Fruit fly (Drosophila melanogaster) whole organism, embryonic: ENCODE results near the gene CG15019.

Source experiments
- B-H2 ChIP-seq: fragments of 200-800 bp; sonication (Bioruptor generic); optimal IDR thresholded peaks from 2 replicates; lab custom pipeline; 2018; ENCODE audit warnings: missing biosample characterization, mild to moderate bottlenecking, missing genetic modification characterization
- Blimp-1 ChIP-seq: fragments of 200-800 bp; sonication (Bioruptor generic); optimal IDR thresholded peaks from 3 replicates; lab custom pipeline; 2018; ENCODE audit warnings: missing biosample characterization, missing genetic modification characterization, mild to moderate bottlenecking, moderate library complexity, missing genetic modification reagents
- CG10959 ChIP-seq: fragments of 200-800 bp; sonication (Bioruptor generic); IDR thresholded peaks from 2 replicates; pipeline ENCODE4 v1.3.6; 2022; ENCODE audit warnings: missing biosample characterization, missing genetic modification characterization
- CG10979 ChIP-seq: fragments of 200-800 bp; sonication (Bioruptor generic); optimal IDR thresholded peaks from 2 replicates; lab custom pipeline; 2018; ENCODE audit warnings: missing biosample characterization, mild to moderate bottlenecking, missing genetic modification characterization, moderate library complexity
- CG11504 ChIP-seq: fragments of 200-800 bp; sonication (Bioruptor generic); optimal IDR thresholded peaks from 3 replicates; lab custom pipeline; 2019; ENCODE audit warnings: missing biosample characterization, mild to moderate bottlenecking, missing genetic modification characterization, moderate library complexity
- CG12071 ChIP-seq: fragments of 200-800 bp; sonication (Bioruptor generic); optimal IDR thresholded peaks from 3 replicates; lab custom pipeline; 2018; ENCODE audit warnings: missing biosample characterization, mild to moderate bottlenecking, missing genetic modification characterization
- CG17359 ChIP-seq: fragments of 200-800 bp; sonication (Bioruptor generic); optimal IDR thresholded peaks from 3 replicates; lab custom pipeline; 2018; ENCODE audit warnings: missing biosample characterization, mild to moderate bottlenecking, missing genetic modification characterization, moderate library complexity
- CG17361 ChIP-seq: fragments of 200-800 bp; sonication (Bioruptor generic); IDR thresholded peaks from 3 replicates; pipeline ENCODE4 v1.3.6; 2022; ENCODE audit warnings: missing biosample characterization, missing genetic modification characterization
- CG18262 ChIP-seq: fragments of 200-800 bp; optimal IDR thresholded peaks from 3 replicates; lab custom pipeline; 2019; ENCODE audit warnings: missing biosample characterization, mild to moderate bottlenecking, missing genetic modification characterization, moderate library complexity
- CG18476 ChIP-seq: fragments of 200-800 bp; sonication (Bioruptor generic); optimal IDR thresholded peaks from 2 replicates; lab custom pipeline; 2016; ENCODE audit warnings: missing biosample characterization, mild to moderate bottlenecking, missing genetic modification characterization
- CG18764 ChIP-seq: fragments of 200-800 bp; sonication (Bioruptor generic); optimal IDR thresholded peaks from 3 replicates; lab custom pipeline; 2016; ENCODE audit warnings: missing biosample characterization, missing genetic modification characterization
- CG2712 ChIP-seq: fragments of 200-800 bp; optimal IDR thresholded peaks from 3 replicates; lab custom pipeline; 2019; ENCODE audit warnings: missing biosample characterization, mild to moderate bottlenecking, missing genetic modification characterization, moderate library complexity
- CG31441 ChIP-seq: fragments of 200-800 bp; sonication (Bioruptor generic); IDR thresholded peaks from 2 replicates; pipeline ENCODE4 v1.3.6; 2022; ENCODE audit warnings: missing biosample characterization, missing genetic modification characterization
- CG32767 ChIP-seq: fragments of 200-800 bp; sonication (Bioruptor generic); IDR thresholded peaks from 2 replicates; pipeline ENCODE4 v1.3.6; 2022; ENCODE audit warnings: missing biosample characterization, missing genetic modification characterization
- CG4730 ChIP-seq: fragments of 200-800 bp; sonication (Bioruptor generic); IDR thresholded peaks from 2 replicates; pipeline ENCODE4 v1.3.6; 2022; ENCODE audit warnings: missing biosample characterization, missing genetic modification characterization
- CG6689 ChIP-seq: fragments of 200-800 bp; sonication (Bioruptor generic); IDR thresholded peaks from 2 replicates; pipeline ENCODE4 v1.3.6; 2022; ENCODE audit warnings: missing biosample characterization, missing genetic modification characterization
- CG6813 ChIP-seq: fragments of 200-800 bp; sonication (Bioruptor generic); optimal IDR thresholded peaks from 2 replicates; lab custom pipeline; 2017; ENCODE audit warnings: missing biosample characterization, missing genetic modification characterization, mild to moderate bottlenecking, moderate library complexity, missing genetic modification reagents
- CG7372 ChIP-seq: fragments of 200-800 bp; sonication (Bioruptor generic); IDR thresholded peaks from 2 replicates; pipeline ENCODE4 v1.3.6; 2022; ENCODE audit warnings: missing biosample characterization, missing genetic modification characterization
- CG7839 ChIP-seq: fragments of 200-800 bp; sonication (Bioruptor generic); optimal IDR thresholded peaks from 3 replicates; lab custom pipeline; 2018; ENCODE audit warnings: missing biosample characterization, mild to moderate bottlenecking, missing genetic modification characterization, moderate library complexity
- CG9932 ChIP-seq: fragments of 200-800 bp; sonication (Bioruptor generic); IDR thresholded peaks from 2 replicates; pipeline ENCODE4 v1.3.6; 2022; ENCODE audit warnings: missing biosample characterization, missing genetic modification characterization
- Drgx ChIP-seq: fragments of 200-800 bp; sonication (Bioruptor generic); IDR thresholded peaks from 2 replicates; pipeline ENCODE4 v1.3.6; 2022; ENCODE audit warnings: missing biosample characterization, missing genetic modification characterization
- Ets65A ChIP-seq: fragments of 200-800 bp; sonication (Bioruptor generic); peaks from one replicate; lab custom pipeline; 2016; ENCODE audit warnings: missing biosample characterization, missing genetic modification characterization
- Hr51 ChIP-seq, 2 experiments: fragments of 200-800 bp; sonication (Bioruptor generic); optimal IDR thresholded peaks; 2 replicates in 1 of 2; 3 replicates in 1 of 2; lab custom pipeline; 2016 to 2018; ENCODE audit warnings: missing biosample characterization in 2 of 2, missing genetic modification characterization in 2 of 2, mild to moderate bottlenecking in 1 of 2, moderate library complexity in 1 of 2
- Med ChIP-seq: fragments of 200-800 bp; sonication (Bioruptor generic); peaks from one replicate; lab custom pipeline; 2016; ENCODE audit warnings: missing biosample characterization, missing genetic modification characterization, mild to moderate bottlenecking, inconsistent platforms, moderate library complexity
- Sox102F ChIP-seq: fragments of 200-800 bp; sonication (Bioruptor generic); optimal IDR thresholded peaks from 2 replicates; lab custom pipeline; 2018; ENCODE audit warnings: missing biosample characterization, mild to moderate bottlenecking, missing genetic modification characterization, moderate library complexity
- Ssrp ChIP-seq: fragments of 200-800 bp; sonication (Bioruptor generic); optimal IDR thresholded peaks from 2 replicates; lab custom pipeline; 2018; ENCODE audit warnings: missing biosample characterization, mild to moderate bottlenecking, missing genetic modification characterization, moderate library complexity
- Usf ChIP-seq: fragments of 200-800 bp; sonication (Bioruptor generic); optimal IDR thresholded peaks from 2 replicates; lab custom pipeline; 2017; ENCODE audit warnings: missing genotype, missing biosample characterization, missing genetic modification characterization
- Vsx1 ChIP-seq: fragments of 200-800 bp; sonication (Bioruptor generic); optimal IDR thresholded peaks from 2 replicates; lab custom pipeline; 2017; ENCODE audit warnings: missing biosample characterization, mild to moderate bottlenecking, missing genetic modification characterization, missing genetic modification reagents
- Xrp1 ChIP-seq: fragments of 200-800 bp; sonication (Bioruptor generic); IDR thresholded peaks from 2 replicates; pipeline ENCODE4 v1.3.6; 2022; ENCODE audit warnings: missing biosample characterization, missing genetic modification characterization
- YL-1 ChIP-seq: fragments of 200-800 bp; sonication (Bioruptor generic); optimal IDR thresholded peaks from 3 replicates; lab custom pipeline; 2017; ENCODE audit warnings: missing biosample characterization, mild to moderate bottlenecking, missing genetic modification characterization
- ase ChIP-seq: fragments of 200-800 bp; sonication (Bioruptor generic); IDR thresholded peaks from 3 replicates; pipeline ENCODE4 v1.3.6; 2022; ENCODE audit warnings: missing biosample characterization, missing genetic modification characterization
- ato ChIP-seq: fragments of 200-800 bp; sonication (Bioruptor generic); IDR thresholded peaks from 2 replicates; pipeline ENCODE4 v1.3.6; 2022; ENCODE audit warnings: missing biosample characterization, missing genetic modification characterization; ENCODE audit not compliant: partially characterized antibody
- bsh ChIP-seq, 2 experiments: fragments of 200-800 bp; sonication (Bioruptor generic); optimal IDR thresholded peaks; 2 replicates each; lab custom pipeline; 2017 to 2018; ENCODE audit warnings: mild to moderate bottlenecking in 2 of 2, missing biosample characterization in 2 of 2, missing genetic modification characterization in 2 of 2, moderate library complexity in 1 of 2
- cad ChIP-seq: fragments of >200 bp; optimal IDR thresholded peaks from 2 replicates; lab custom pipeline; 2017; ENCODE audit warnings: missing biosample characterization, missing genetic modification characterization
- dmrt99B ChIP-seq: fragments of 200-800 bp; sonication (Bioruptor generic); optimal IDR thresholded peaks from 2 replicates; lab custom pipeline; 2018; ENCODE audit warnings: missing biosample characterization, mild to moderate bottlenecking, missing genetic modification characterization, moderate library complexity
- esg ChIP-seq: fragments of 200-800 bp; sonication (Bioruptor generic); conservative IDR thresholded peaks from 2 replicates; pipeline ENCODE4 v1.3.6; 2022; ENCODE audit warnings: missing biosample characterization, missing genetic modification characterization
- ewg ChIP-seq: fragments of 200-800 bp; sonication (Bioruptor generic); optimal IDR thresholded peaks from 3 replicates; lab custom pipeline; 2017; ENCODE audit warnings: mild to moderate bottlenecking, missing biosample characterization, missing genetic modification reagents, missing genetic modification characterization
- eyg ChIP-seq: fragments of 200-800 bp; sonication (Bioruptor generic); optimal IDR thresholded peaks from 3 replicates; lab custom pipeline; 2016; ENCODE audit warnings: missing biosample characterization, missing genetic modification characterization
- gem ChIP-seq: fragments of 200-800 bp; sonication (Bioruptor generic); optimal IDR thresholded peaks from 2 replicates; lab custom pipeline; 2019; ENCODE audit warnings: missing biosample characterization, mild to moderate bottlenecking, missing genetic modification characterization, moderate library complexity
- kay ChIP-seq: fragments of 200-800 bp; sonication (Bioruptor generic); optimal IDR thresholded peaks from 2 replicates; lab custom pipeline; 2016; ENCODE audit warnings: missing biosample characterization, missing genetic modification characterization
- mld ChIP-seq: fragments of 200-800 bp; sonication (Bioruptor generic); IDR thresholded peaks from 3 replicates; pipeline ENCODE4 v1.3.6; 2022; ENCODE audit warnings: missing biosample characterization, missing genetic modification characterization; ENCODE audit not compliant: partially characterized antibody
- nmo ChIP-seq: fragments of 200-800 bp; sonication (Bioruptor generic); optimal IDR thresholded peaks from 2 replicates; lab custom pipeline; 2018; ENCODE audit warnings: missing biosample characterization, mild to moderate bottlenecking, missing genetic modification characterization, moderate library complexity
- p53 ChIP-seq: fragments of 200-800 bp; sonication (Bioruptor generic); optimal IDR thresholded peaks from 2 replicates; lab custom pipeline; 2016; ENCODE audit warnings: missing biosample characterization, missing genetic modification characterization
- sens ChIP-seq: fragments of 200-800 bp; sonication (Bioruptor generic); peaks from one replicate; lab custom pipeline; 2016; ENCODE audit warnings: missing biosample characterization, missing genetic modification characterization
- sisA ChIP-seq: fragments of 200-800 bp; sonication (Bioruptor generic); IDR thresholded peaks from 2 replicates; pipeline ENCODE4 v1.3.6; 2022; ENCODE audit warnings: missing biosample characterization, missing genetic modification characterization
- so ChIP-seq: fragments of 200-800 bp; sonication (Bioruptor generic); IDR thresholded peaks from 3 replicates; pipeline ENCODE4 v1.3.6; 2022; ENCODE audit warnings: missing biosample characterization, missing genetic modification characterization
- sqz ChIP-seq: fragments of 200-800 bp; sonication (Bioruptor generic); optimal IDR thresholded peaks from 3 replicates; lab custom pipeline; 2018; ENCODE audit warnings: missing biosample characterization, mild to moderate bottlenecking, missing genetic modification characterization

The CG15019 gene

DNA sequence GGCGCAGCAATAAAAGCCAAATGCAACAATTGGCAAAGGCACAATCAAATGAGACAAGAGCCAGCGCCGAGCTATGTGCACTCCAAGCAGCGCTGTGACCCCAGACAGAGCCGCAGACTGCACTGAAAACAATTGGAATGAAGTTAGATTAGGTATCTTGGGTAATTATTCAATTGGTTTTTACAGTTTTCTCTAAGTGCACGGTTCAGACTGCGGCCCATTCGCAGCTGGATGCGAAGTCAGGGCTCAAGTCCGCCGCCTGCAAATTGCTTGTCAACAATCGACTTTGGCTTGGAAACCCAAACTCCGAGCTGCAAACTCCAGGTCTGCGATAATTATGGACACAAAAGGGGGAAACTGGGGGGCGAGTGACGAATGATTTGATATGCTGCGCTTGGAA lies 12.2 kb downstream of the CG15019 start:
- TF ChIP-seq p53: no peak
- peak; percentile 18; the same call in 1 of the 2 replicates for TF ChIP-seq CG4730
- TF ChIP-seq esg (GFP tag; lab: Robert Waterston, UW): no peak
- peak; percentile 53; the same call in 1 of the 2 replicates for TF ChIP-seq Drgx (GFP tag; lab: Robert Waterston, UW)
- TF ChIP-seq, all 482 proteins: peak for 2

dm6 chr3L:4392851-4393250 lies 13.0 kb downstream of the CG15019 start:
- no peak for TF ChIP-seq mld
- no peak for TF ChIP-seq cad (GFP tag; lab: Kevin White, UChicago)
- TF ChIP-seq ewg (GFP tag; lab: Kevin White, UChicago): no peak
- no peak for TF ChIP-seq ato (GFP tag; lab: Robert Waterston, UW)
- TF ChIP-seq CG18764 (GFP tag; lab: Kevin White, UChicago): no peak
- no peak for TF ChIP-seq CG7372 (GFP tag; lab: Robert Waterston, UW)
- no peak for TF ChIP-seq YL-1 (GFP tag; lab: Kevin White, UChicago)
- no peak for TF ChIP-seq Vsx1 (GFP tag; lab: Kevin White, UChicago)
- TF ChIP-seq ase: 0 out of 3 replicates have a peak, but pooled peaks have one; percentile 5
- peak; percentile 82 for TF ChIP-seq Drgx (GFP tag; lab: Robert Waterston, UW)

- TF ChIP-seq sisA (GFP tag; lab: Robert Waterston, UW) (0 out of 2 replicates have a peak, but pooled peaks have one; percentile 19), Usf (no peak), Ets65A (GFP tag; lab: Kevin White, UChicago) (peak; percentile 62), CG6813 (GFP tag; lab: Kevin White, UChicago) (no peak), CG2712 (tag; lab: Kevin White, UChicago) (peak; percentile 17), CG17361 (GFP tag; lab: Robert Waterston, UW) (no peak), eyg (GFP tag; lab: Kevin White, UChicago) (no peak), CG10979 (tag; lab: Kevin White, UChicago) (peak; percentile 1), CG9932 (no peak), CG12071 (GFP tag; lab: Kevin White, UChicago) (no peak), nmo (GFP tag; lab: Kevin White, UChicago) (peak; percentile 5), Ssrp (no peak), kay (no peak), CG6689 (0 out of 2 replicates have a peak, but pooled peaks have one; percentile 15), Xrp1 (GFP tag; lab: Robert Waterston, UW) (0 out of 2 replicates have a peak, but pooled peaks have one; percentile 13), B-H2 (GFP tag; lab: Kevin White, UChicago) (no peak), Blimp-1 (peak; percentile 42), CG17359 (tag; lab: Kevin White, UChicago) (peak; percentile 3), Med (GFP tag; lab: Kevin White, UChicago) (peak; percentile 10), gem (tag; lab: Kevin White, UChicago) (peak; percentile 1), bsh (GFP tag; optimal IDR thresholded peaks at IDR 0.05; lab: Kevin White, UChicago) (peak in 1 of 2 experiments; percentile 47), CG10959 (no peak), CG18476 (no peak), CG11504 (tag; lab: Kevin White, UChicago) (peak; percentile 46), CG7839 (tag; lab: Kevin White, UChicago) (peak; percentile 1), Hr51 (GFP tag; optimal IDR thresholded peaks at IDR 0.05; lab: Kevin White, UChicago) (peak in 1 of 2 experiments; percentile 38), CG18262 (tag; lab: Kevin White, UChicago) (peak; percentile 11), sqz (GFP tag; lab: Kevin White, UChicago) (no peak), Sox102F (GFP tag; lab: Kevin White, UChicago) (peak; percentile 34), CG32767 (GFP tag; lab: Robert Waterston, UW) (no peak), dmrt99B (peak; percentile 33), sens (GFP tag; lab: Kevin White, UChicago) (peak; percentile 51), esg (GFP tag; lab: Robert Waterston, UW) (0 out of 2 replicates have a peak, but pooled peaks have one; percentile 11), so (GFP tag; lab: Robert Waterston, UW) (no peak), CG31441 (GFP tag; lab: Robert Waterston, UW) (peak; percentile 14; the same call in 1 of the 2 replicates)
Observed at dm6 chr3L:4389104-4389503, 16.8 kb downstream of the CG15019 start.
